Fruit fly (Drosophila melanogaster): ENCODE data around the gene Rrp45.

DNA sequence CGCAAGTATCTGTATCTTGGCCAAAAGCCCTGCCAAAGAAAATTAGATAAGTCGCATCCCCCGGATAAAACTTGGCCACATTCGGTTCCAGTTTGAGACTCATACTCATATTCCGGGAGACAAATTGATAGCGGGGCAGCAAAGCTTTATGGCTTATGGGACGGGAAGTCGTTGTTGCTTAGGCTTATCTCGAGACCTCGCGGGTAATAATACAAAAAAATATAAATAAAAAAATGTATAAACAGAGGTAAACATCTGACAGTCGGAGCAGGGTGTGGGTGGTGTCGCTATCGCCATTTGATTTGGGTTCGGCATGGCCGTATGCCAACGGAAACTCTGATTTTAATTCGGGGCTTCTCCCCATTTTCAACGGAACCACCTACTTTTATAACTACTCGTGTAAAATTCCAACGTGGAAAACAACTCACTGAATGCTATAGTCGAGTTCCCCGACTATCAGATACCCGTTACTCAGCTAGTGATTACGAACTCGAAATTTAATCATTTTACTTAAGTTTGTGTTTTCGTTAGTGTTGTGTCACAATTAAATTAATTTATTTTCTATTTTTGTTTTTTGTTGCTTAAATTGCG lies 46.6 kb upstream of the Rrp45 start:
- TF ChIP-seq CG13204 (GFP tag; optimal IDR thresholded peaks at IDR 0.05): no peak
- TF ChIP-seq fd96Ca (GFP tag; IDR thresholded peaks at IDR 0.05): 0 out of 3 replicates have a peak, but pooled peaks have one; percentile 24
- no peak for TF ChIP-seq CG17806 (tag; optimal IDR thresholded peaks at IDR 0.05)
- TF ChIP-seq CG4496 (GFP tag; IDR thresholded peaks at IDR 0.05): no peak
- TF ChIP-seq CG32121 (GFP tag; IDR thresholded peaks at IDR 0.05): no peak
- TF ChIP-seq CG34367 (tag; optimal IDR thresholded peaks at IDR 0.05): no peak
- no peak for TF ChIP-seq Pif1B (GFP tag; optimal IDR thresholded peaks at IDR 0.05)
- TF ChIP-seq CG15710 (tag; optimal IDR thresholded peaks at IDR 0.05): no peak
- TF ChIP-seq CG9948 (tag; optimal IDR thresholded peaks at IDR 0.05): no peak

Data from whole organism, pupa.